Fruit fly (Drosophila melanogaster): Measurements from ENCODE around the gene KrT95D.

The KrT95D gene

dm6 chr3R:24010637-24011214 is 20.9 kb downstream of the KrT95D start (continued):
- TF ChIP-seq CG14441 (GFP tag; IDR thresholded peaks at IDR 0.05) = peak; percentile 73
- TF ChIP-seq ci (GFP tag; IDR thresholded peaks at IDR 0.05) = peak; percentile 79
- TF ChIP-seq Opbp (GFP tag; IDR thresholded peaks at IDR 0.05; ENCODE audit: partially characterized antibody) = no peak
- TF ChIP-seq HHEX (GFP tag; optimal IDR thresholded peaks at IDR 0.05) = peak; percentile 55
- TF ChIP-seq CG30403 (GFP tag; optimal IDR thresholded peaks at IDR 0.05) = peak; percentile 50
- TF ChIP-seq kni (GFP tag; optimal IDR thresholded peaks at IDR 0.05) = no peak
- TF ChIP-seq Ptx1 (GFP tag; IDR thresholded peaks at IDR 0.05) = peak; percentile 73
- TF ChIP-seq emc (GFP tag; optimal IDR thresholded peaks at IDR 0.05) = no peak
- TF ChIP-seq MBD-R2 (GFP tag; IDR thresholded peaks at IDR 0.05) = peak; percentile 32; the same call in 1 of the 2 replicates
- peak; percentile 15 for TF ChIP-seq CG9437 (GFP tag; optimal IDR thresholded peaks at IDR 0.05)
- TF ChIP-seq NC2β (GFP tag; optimal IDR thresholded peaks at IDR 0.05) = no peak
- no peak for TF ChIP-seq MTF-1 (GFP tag; optimal IDR thresholded peaks at IDR 0.05; ENCODE audit: borderline replicate concordance)
- peak; percentile 52 for TF ChIP-seq esg (GFP tag; conservative IDR thresholded peaks at IDR 0.05)
- peak; percentile 74 for TF ChIP-seq sens (GFP tag)
- no peak for TF ChIP-seq corto (GFP tag; optimal IDR thresholded peaks at IDR 0.05)
- TF ChIP-seq CG3407 (GFP tag; optimal IDR thresholded peaks at IDR 0.05) = peak; percentile 35
- TF ChIP-seq exex (tag; optimal IDR thresholded peaks at IDR 0.05) = no peak
- TF ChIP-seq CG15479 (GFP tag; optimal IDR thresholded peaks at IDR 0.05) = no peak
- peak; percentile 9 for TF ChIP-seq Antp (GFP tag; optimal IDR thresholded peaks at IDR 0.05)
- TF ChIP-seq Fer1 (GFP tag; optimal IDR thresholded peaks at IDR 0.05) = peak; percentile 85
- TF ChIP-seq CG13123 (GFP tag; optimal IDR thresholded peaks at IDR 0.05) = no peak
- TF ChIP-seq pzg (GFP tag; optimal IDR thresholded peaks at IDR 0.05) = no peak
- peak; percentile 46 for TF ChIP-seq CG2712 (tag; optimal IDR thresholded peaks at IDR 0.05)
- TF ChIP-seq so (GFP tag; IDR thresholded peaks at IDR 0.05) = peak; percentile 48; the same call in 1 of the 3 replicates
- no peak for TF ChIP-seq ara (GFP tag; IDR thresholded peaks at IDR 0.05)
- no peak for TF ChIP-seq CG14860 (GFP tag; IDR thresholded peaks at IDR 0.05; ENCODE audit: partially characterized antibody)
- no peak for TF ChIP-seq pros (GFP tag; optimal IDR thresholded peaks at IDR 0.05)
- peak; percentile 53; the same call in 1 of the 2 replicates for TF ChIP-seq sob (GFP tag; IDR thresholded peaks at IDR 0.05)
- TF ChIP-seq CG10565 (GFP tag; optimal IDR thresholded peaks at IDR 0.05) = no peak
- peak; percentile 4 for TF ChIP-seq dmrt11E (tag; optimal IDR thresholded peaks at IDR 0.05)

- TF ChIP-seq CG34224 (GFP tag; IDR thresholded peaks at IDR 0.05; ENCODE audit: partially characterized antibody) = no peak
- TF ChIP-seq psq (GFP tag; optimal IDR thresholded peaks at IDR 0.05) = no peak
- TF ChIP-seq CG9797 (GFP tag; optimal IDR thresholded peaks at IDR 0.05) = no peak
- TF ChIP-seq Taf1 (GFP tag; IDR thresholded peaks at IDR 0.05) = no peak
- TF ChIP-seq BEAF-32 (GFP tag; optimal IDR thresholded peaks at IDR 0.05) = no peak
- TF ChIP-seq pho (GFP tag; optimal IDR thresholded peaks at IDR 0.05) = no peak
- TF ChIP-seq Xrp1 (GFP tag; IDR thresholded peaks at IDR 0.05) = no peak
- TF ChIP-seq wek (GFP tag; optimal IDR thresholded peaks at IDR 0.05) = no peak
- TF ChIP-seq CG6175 (GFP tag; IDR thresholded peaks at IDR 0.05) = peak; percentile 53; the same call in 1 of the 3 replicates
- TF ChIP-seq E2f1 (GFP tag; IDR thresholded peaks at IDR 0.05) = no peak
- no peak for TF ChIP-seq CG7357 (GFP tag; IDR thresholded peaks at IDR 0.05)
- TF ChIP-seq CG10979 (tag; optimal IDR thresholded peaks at IDR 0.05) = no peak
- TF ChIP-seq ato (GFP tag; IDR thresholded peaks at IDR 0.05; ENCODE audit: partially characterized antibody) = no peak
- peak; percentile 84 for TF ChIP-seq sr (GFP tag; IDR thresholded peaks at IDR 0.05)
- TF ChIP-seq Ssrp (tag; optimal IDR thresholded peaks at IDR 0.05) = no peak
- no peak for TF ChIP-seq CG14441 (GFP tag; IDR thresholded peaks at IDR 0.05)
- TF ChIP-seq ham (GFP tag; IDR thresholded peaks at IDR 0.05) = no peak
- no peak for TF ChIP-seq H2.0 (GFP tag; IDR thresholded peaks at IDR 0.05)
- no peak for TF ChIP-seq fu2 (GFP tag; optimal IDR thresholded peaks at IDR 0.05)
- no peak for TF ChIP-seq Drgx (GFP tag; IDR thresholded peaks at IDR 0.05)
- peak; percentile 79 for TF ChIP-seq CG12769 (tag; optimal IDR thresholded peaks at IDR 0.05)
- TF ChIP-seq CG4854 (GFP tag; optimal IDR thresholded peaks at IDR 0.05) = no peak
Measured at dm6 chr3R:24008887-24009286, 22.7 kb downstream of the KrT95D start.

Data from whole organism, embryonic.